Worm (Caenorhabditis elegans) whole organism, L4 larva: ENCODE data around the gene srx-101.
A peak's percentile ranks its signal among the peaks of the same experiment; 100 is the strongest.

ENCODE experiments used
- D1046.2 ChIP-seq: fragments of 200-800 bp; sonication (Bioruptor generic); IDR thresholded peaks from 2 replicates; pipeline ENCODE4 v1.3.6; 2022; ENCODE audit warnings: missing genetic modification characterization, missing compliant biosample characterization
- F37D6.2 ChIP-seq: sonication (generic microtip); optimal IDR thresholded peaks from 2 replicates; lab custom pipeline; 2016; ENCODE audit warnings: mild to moderate bottlenecking, missing genetic modification characterization, missing compliant biosample characterization
- F49E8.2 ChIP-seq: sonication (generic microtip); optimal IDR thresholded peaks from 2 replicates; lab custom pipeline; 2016; ENCODE audit warnings: missing compliant biosample characterization, mild to moderate bottlenecking, missing genetic modification characterization, borderline replicate concordance
- R02D3.7 ChIP-seq: fragments of 150-350 bp; sonication (generic microtip); optimal IDR thresholded peaks from 3 replicates; lab custom pipeline; 2014; ENCODE audit warnings: missing biosample characterization, missing genetic modification characterization
- T26A8.4 ChIP-seq: fragments of 200-800 bp; sonication (Bioruptor generic); IDR thresholded peaks from 2 replicates; pipeline ENCODE4 v1.3.6; 2022; ENCODE audit warnings: missing genetic modification characterization, missing compliant biosample characterization
- Y75B8A.6 ChIP-seq: fragments of 200-800 bp; sonication (Bioruptor generic); IDR thresholded peaks from 2 replicates; pipeline ENCODE4 v1.3.6; 2022; ENCODE audit warnings: missing genetic modification reagents, missing genetic modification characterization, missing compliant biosample characterization
- ZK337.2 ChIP-seq: fragments of 200-800 bp; sonication (Bioruptor generic); IDR thresholded peaks from 2 replicates; pipeline ENCODE4 v1.3.6; 2022; ENCODE audit warnings: missing genetic modification reagents, missing genetic modification characterization, missing compliant biosample characterization
- aha-1 ChIP-seq: fragments of 150-350 bp; peaks from one replicate; lab custom pipeline; 2014; ENCODE audit warnings: missing biosample characterization, missing genetic modification characterization
- aly-2 ChIP-seq: sonication (generic microtip); optimal IDR thresholded peaks from 2 replicates; lab custom pipeline; 2018; ENCODE audit warnings: missing biosample characterization, missing genetic modification characterization
- ama-1 ChIP-seq: fragments of 150-350 bp; optimal IDR thresholded peaks from 2 replicates; lab custom pipeline; 2014; ENCODE audit warnings: inconsistent platforms, mixed read lengths
- arid-1 ChIP-seq: fragments of 200-800 bp; sonication (Bioruptor generic); conservative IDR thresholded peaks from 2 replicates; pipeline ENCODE4 v1.3.6; 2022; ENCODE audit warnings: missing genetic modification reagents, missing genetic modification characterization, missing compliant biosample characterization
- ceh-82 ChIP-seq: sonication (generic microtip); optimal IDR thresholded peaks from 2 replicates; lab custom pipeline; 2017; ENCODE audit warnings: missing biosample characterization, missing genetic modification characterization
- cey-2 ChIP-seq: sonication (generic microtip); optimal IDR thresholded peaks from 3 replicates; lab custom pipeline; 2017; ENCODE audit warnings: missing genetic modification characterization, mild to moderate bottlenecking, missing compliant biosample characterization, antibody characterized with exemption, borderline replicate concordance; ENCODE audit not compliant: insufficient read depth
- daf-19 ChIP-seq: fragments of 200-800 bp; sonication (Bioruptor generic); conservative IDR thresholded peaks from 2 replicates; pipeline ENCODE4 v1.3.6; 2022; ENCODE audit warnings: missing genetic modification characterization, missing compliant biosample characterization
- dmd-6 ChIP-seq: fragments of 200-800 bp; sonication (Bioruptor generic); IDR thresholded peaks from 2 replicates; pipeline ENCODE4 v1.3.6; 2022; ENCODE audit warnings: missing genetic modification reagents, missing genetic modification characterization, missing compliant biosample characterization
- dmd-8 ChIP-seq: fragments of 200-800 bp; sonication (Bioruptor generic); IDR thresholded peaks from 2 replicates; pipeline ENCODE4 v1.3.6; 2022; ENCODE audit warnings: missing genetic modification characterization, missing compliant biosample characterization
- dve-1 ChIP-seq: sonication (generic microtip); optimal IDR thresholded peaks from 2 replicates; lab custom pipeline; 2017; ENCODE audit warnings: antibody characterized with exemption, mild to moderate bottlenecking, missing genetic modification characterization, missing compliant biosample characterization; ENCODE audit not compliant: insufficient read depth
- egl-27 ChIP-seq: sonication (generic microtip); optimal IDR thresholded peaks from 3 replicates; lab custom pipeline; 2017; ENCODE audit warnings: missing biosample characterization, missing genetic modification reagents, missing genetic modification characterization
- gei-8 ChIP-seq: fragments of 200-800 bp; sonication (Bioruptor generic); optimal IDR thresholded peaks from 2 replicates; lab custom pipeline; 2018; ENCODE audit warnings: mild to moderate bottlenecking, missing genetic modification characterization, missing compliant biosample characterization
- lim-7 ChIP-seq: fragments of 200-800 bp; sonication (Bioruptor generic); IDR thresholded peaks from 2 replicates; pipeline ENCODE4 v1.3.6; 2022; ENCODE audit warnings: missing genetic modification characterization, missing compliant biosample characterization
- lin-15B ChIP-seq: fragments of 150-350 bp; sonication (generic microtip); optimal IDR thresholded peaks from 3 replicates; lab custom pipeline; 2014; ENCODE audit warnings: missing biosample characterization, missing genetic modification characterization
- lin-39 ChIP-seq: fragments of 150-350 bp; optimal IDR thresholded peaks from 2 replicates; lab custom pipeline; 2014; ENCODE audit warnings: missing biosample characterization, missing genetic modification reagents, missing genetic modification characterization
- madf-5 ChIP-seq, 2 experiments: fragments of 200-800 bp; sonication (Bioruptor generic); IDR thresholded peaks; 2 replicates each; pipeline ENCODE4 v1.3.6; 2022; ENCODE audit warnings: missing compliant biosample characterization in 2 of 2, missing genetic modification characterization in 2 of 2
- madf-9 ChIP-seq: fragments of 200-800 bp; sonication (Bioruptor generic); conservative IDR thresholded peaks from 2 replicates; pipeline ENCODE4 v1.3.6; 2022; ENCODE audit warnings: missing genetic modification reagents, missing genetic modification characterization, missing compliant biosample characterization
- mdl-1 ChIP-seq, 2 experiments: fragments of 150-350 bp in 1 of 2; sonication (generic microtip) in 1 of 2; optimal IDR thresholded peaks; 2 replicates each; lab custom pipeline; 2014 to 2017; ENCODE audit warnings: missing biosample characterization in 2 of 2, missing genetic modification characterization in 2 of 2
- nhr-237 ChIP-seq: sonication (generic microtip); optimal IDR thresholded peaks from 2 replicates; lab custom pipeline; 2017; ENCODE audit warnings: missing biosample characterization, missing genetic modification characterization
- nhr-25 ChIP-seq: sonication (generic microtip); optimal IDR thresholded peaks from 2 replicates; lab custom pipeline; 2017; ENCODE audit warnings: missing genetic modification characterization, mild to moderate bottlenecking, missing compliant biosample characterization, antibody characterized with exemption, moderate library complexity, borderline replicate concordance; ENCODE audit not compliant: insufficient read depth
- nhr-41 ChIP-seq: fragments of 200-800 bp; sonication (Bioruptor generic); IDR thresholded peaks from 2 replicates; pipeline ENCODE4 v1.3.6; 2022; ENCODE audit warnings: missing genetic modification reagents, missing genetic modification characterization, missing compliant biosample characterization
- nhr-76 ChIP-seq: fragments of 150-350 bp; optimal IDR thresholded peaks from 2 replicates; lab custom pipeline; 2014; ENCODE audit warnings: missing biosample characterization, missing genetic modification characterization
- saeg-2 ChIP-seq: fragments of 200-800 bp; sonication (Bioruptor generic); IDR thresholded peaks from 2 replicates; pipeline ENCODE4 v1.3.6; 2022; ENCODE audit warnings: missing genetic modification reagents, missing genetic modification characterization, missing compliant biosample characterization
- unc-62 ChIP-seq, 3 experiments: fragments of 150-350 bp in 1 of 3; sonication (generic microtip); optimal IDR thresholded peaks in 2 of 3; peaks in 1 of 3; 1 replicate in 1 of 3; 2 replicates in 2 of 3; lab custom pipeline; 2014 to 2017; ENCODE audit warnings: missing biosample characterization in 3 of 3, missing genetic modification characterization in 3 of 3, missing genetic modification reagents in 3 of 3, missing genotype in 1 of 3
- vab-7 ChIP-seq: fragments of 200-800 bp; sonication (Bioruptor generic); IDR thresholded peaks from 2 replicates; pipeline ENCODE4 v1.3.6; 2022; ENCODE audit warnings: missing genetic modification reagents, missing genetic modification characterization, missing compliant biosample characterization
- zfp-3 ChIP-seq: fragments of 200-800 bp; sonication (Bioruptor generic); conservative IDR thresholded peaks from 2 replicates; pipeline ENCODE4 v1.3.6; 2022; ENCODE audit warnings: missing genetic modification reagents, missing genetic modification characterization, missing compliant biosample characterization
- ztf-7 ChIP-seq: fragments of 150-350 bp; optimal IDR thresholded peaks from 2 replicates; lab custom pipeline; 2014; ENCODE audit warnings: missing biosample characterization, missing genetic modification characterization

The srx-101 gene

DNA sequence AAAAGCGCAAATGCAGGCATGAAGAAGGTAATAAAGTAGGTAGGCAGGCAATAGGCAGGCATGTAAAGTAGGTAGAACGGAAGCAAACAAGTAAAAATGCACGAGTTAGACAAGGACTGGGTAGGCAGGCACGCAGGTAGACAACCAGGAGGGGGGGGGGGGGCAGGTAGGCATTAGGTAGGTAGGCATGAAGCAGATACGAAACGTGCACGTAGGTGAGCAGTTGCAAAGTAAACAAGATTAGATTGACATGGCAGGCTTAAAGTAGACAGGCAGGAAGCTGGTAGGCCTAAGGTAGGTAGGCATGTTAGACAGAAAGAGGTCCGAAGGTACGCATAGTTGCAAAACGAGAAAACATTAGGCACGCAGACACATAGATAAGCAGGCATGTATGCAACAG, 11.6 kb downstream of the srx-101 start:
- TF ChIP-seq vab-7 (GFP tag; lab: Robert Waterston, UW) (no peak), unc-62 (GFP tag; optimal IDR thresholded peaks at IDR 0.05 in 1 of 2; lab: Kevin White, UChicago) (peak in 1 of 2 experiments; percentile 92), unc-62 (tag; optimal IDR thresholded peaks at IDR 0.05; lab: Kevin White, UChicago) (no peak)

DNA sequence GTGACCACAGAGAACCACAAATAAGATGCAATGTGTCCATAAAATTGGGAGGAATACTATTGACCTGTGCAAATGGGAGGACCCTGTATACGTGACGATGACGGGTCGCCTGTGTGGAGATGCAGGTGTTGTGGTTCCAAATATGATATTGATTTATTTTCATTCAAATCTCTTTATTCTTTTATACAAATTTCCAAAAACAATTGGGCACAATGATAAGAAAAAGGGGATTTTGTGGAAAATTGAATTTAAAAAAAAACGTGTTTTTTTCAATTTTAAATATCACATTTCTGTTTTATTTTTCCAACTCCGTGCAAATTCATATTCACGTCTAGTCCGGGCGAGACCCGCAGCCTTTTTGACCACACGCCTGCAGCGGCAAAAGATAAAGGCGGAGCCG, 15.4 kb downstream of the srx-101 start, which contains the start of gene F19B10.2:
Gene F19B10.2 (plus strand): TSS at position 301 of the 400 bp plus-strand sequence.
- no peak for TF ChIP-seq zfp-3 (GFP tag; lab: Robert Waterston, UW)
- no peak for TF ChIP-seq dmd-6 (GFP tag; lab: Robert Waterston, UW)
- TF ChIP-seq mdl-1 (tag; optimal IDR thresholded peaks at IDR 0.05; lab: Kevin White, UChicago) = no peak
- TF ChIP-seq nhr-41 (GFP tag; lab: Robert Waterston, UW) = no peak
- TF ChIP-seq daf-19 (GFP tag; lab: Robert Waterston, UW) = no peak
- no peak for TF ChIP-seq dmd-8 (GFP tag; lab: Robert Waterston, UW)
- no peak for TF ChIP-seq unc-62 (GFP tag; optimal IDR thresholded peaks at IDR 0.05 in 1 of 2; lab: Kevin White, UChicago)
- no peak for TF ChIP-seq unc-62 (tag; optimal IDR thresholded peaks at IDR 0.05; lab: Kevin White, UChicago)
- TF ChIP-seq dve-1 (tag; lab: Kevin White, UChicago) = no peak
- no peak for TF ChIP-seq ceh-82 (tag; lab: Kevin White, UChicago)
- TF ChIP-seq gei-8 (GFP tag; lab: Kevin White, UChicago) = no peak
- TF ChIP-seq nhr-76 = no peak
- no peak for TF ChIP-seq ztf-7 (tag; lab: Kevin White, UChicago)
- TF ChIP-seq F37D6.2 (tag; lab: Kevin White, UChicago) = no peak
- TF ChIP-seq saeg-2 (GFP tag; lab: Robert Waterston, UW) = no peak

DNA sequence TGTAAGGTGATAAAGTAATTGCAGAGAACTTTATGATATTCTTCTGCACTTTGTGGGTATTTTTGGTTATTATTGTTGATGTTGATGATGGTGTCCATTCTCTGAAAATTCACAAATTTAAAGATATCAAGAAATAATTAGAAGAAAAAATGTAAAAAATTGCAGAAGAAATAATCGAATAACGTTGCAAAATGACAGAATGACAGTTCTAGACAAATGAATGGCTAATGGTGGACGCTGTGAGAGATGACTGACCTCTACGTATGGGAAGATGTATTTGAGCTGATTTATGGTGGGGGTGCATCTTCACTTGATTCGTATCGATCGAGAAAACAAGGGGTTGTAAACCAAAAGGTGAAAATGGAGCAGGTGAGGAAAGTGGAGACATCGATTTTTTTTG, 17.1 kb downstream of the srx-101 start, which contains the start of gene sea-1:
Gene sea-1 (minus strand): TSS at position 101 of the 400 bp plus-strand sequence.
- no peak for TF ChIP-seq cey-2 (tag; lab: Kevin White, UChicago)
- TF ChIP-seq nhr-25 = no peak
- TF ChIP-seq ZK337.2 (GFP tag; lab: Robert Waterston, UW) = no peak
- TF ChIP-seq gei-8 (GFP tag; lab: Kevin White, UChicago) = no peak
- TF ChIP-seq lim-7 = no peak
- no peak for TF ChIP-seq madf-9 (GFP tag; lab: Robert Waterston, UW)
- no peak for TF ChIP-seq D1046.2 (GFP tag; lab: Robert Waterston, UW)
- TF ChIP-seq R02D3.7 (tag; lab: Kevin White, UChicago) = no peak
- no peak for TF ChIP-seq ama-1 (lab: Kevin White, UChicago)
- TF ChIP-seq nhr-237 (tag; lab: Kevin White, UChicago) = no peak
- TF ChIP-seq, all 104 proteins: peak for 0

DNA sequence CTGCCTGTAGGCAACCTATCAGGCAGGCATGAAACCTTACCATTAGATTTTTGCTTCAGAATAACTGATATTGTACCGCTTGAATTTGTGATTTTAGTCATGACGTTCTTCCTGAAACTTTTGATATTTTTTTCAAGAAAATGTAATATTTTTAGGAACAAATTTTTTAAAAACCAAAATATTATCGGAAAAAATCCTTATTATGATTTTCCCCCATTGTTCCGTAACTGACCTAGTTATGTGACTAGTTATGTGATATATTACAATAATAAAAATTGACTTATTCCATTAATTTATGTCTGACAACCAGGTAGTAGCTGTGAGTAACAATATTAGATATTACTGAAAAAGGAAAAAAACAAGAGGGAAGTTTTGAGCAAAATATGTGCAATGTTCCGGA, 19.6 kb downstream of the srx-101 start, which contains the start of gene srx-98:
Gene srx-98 (minus strand): TSS at position 101 of the 400 bp plus-strand sequence.
- no peak for TF ChIP-seq arid-1
- no peak for TF ChIP-seq T26A8.4 (GFP tag; lab: Robert Waterston, UW)
- TF ChIP-seq F49E8.2 (tag; lab: Kevin White, UChicago) = no peak
- TF ChIP-seq R02D3.7 (tag; lab: Kevin White, UChicago) = no peak
- TF ChIP-seq madf-5 (GFP tag; IDR thresholded peaks at IDR 0.05; lab: Robert Waterston, UW) = no peak
- TF ChIP-seq Y75B8A.6 = no peak
- no peak for TF ChIP-seq lin-39 (tag; lab: Kevin White, UChicago)
- no peak for TF ChIP-seq egl-27
- no peak for TF ChIP-seq F37D6.2 (tag; lab: Kevin White, UChicago)
- no peak for TF ChIP-seq aly-2 (tag; lab: Kevin White, UChicago)
- TF ChIP-seq aha-1 = no peak
- no peak for TF ChIP-seq mdl-1 (tag; optimal IDR thresholded peaks at IDR 0.05; lab: Kevin White, UChicago)
- no peak for TF ChIP-seq lin-15B (tag; lab: Kevin White, UChicago)
- TF ChIP-seq, all 104 proteins: peak for 0
